Fruit fly (Drosophila melanogaster) whole organism: ENCODE results near the gene Cngl.

Experiments used
- CG8478 ChIP-seq: fragments of >200 bp; optimal IDR thresholded peaks from 2 replicates; lab custom pipeline; 2018; ENCODE audit warnings: inconsistent platforms
- Dll ChIP-seq: fragments of >200 bp; optimal IDR thresholded peaks from 2 replicates; lab custom pipeline; 2017
- EcR ChIP-seq, 2 experiments: fragments of >200 bp; optimal IDR thresholded peaks; 2 replicates each; lab custom pipeline; 2017; ENCODE audit warnings: missing biosample characterization in 2 of 2, missing genetic modification characterization in 2 of 2, missing genetic modification reagents in 2 of 2
- pan ChIP-seq: fragments of >200 bp; optimal IDR thresholded peaks from 2 replicates; lab custom pipeline; 2017
- psq ChIP-seq: fragments of >200 bp; optimal IDR thresholded peaks from 2 replicates; lab custom pipeline; 2017
- usp ChIP-seq: fragments of >200 bp; optimal IDR thresholded peaks from 2 replicates; lab custom pipeline; 2017; ENCODE audit warnings: missing biosample characterization, missing genetic modification characterization, mixed read lengths

Gene Cngl

DNA sequence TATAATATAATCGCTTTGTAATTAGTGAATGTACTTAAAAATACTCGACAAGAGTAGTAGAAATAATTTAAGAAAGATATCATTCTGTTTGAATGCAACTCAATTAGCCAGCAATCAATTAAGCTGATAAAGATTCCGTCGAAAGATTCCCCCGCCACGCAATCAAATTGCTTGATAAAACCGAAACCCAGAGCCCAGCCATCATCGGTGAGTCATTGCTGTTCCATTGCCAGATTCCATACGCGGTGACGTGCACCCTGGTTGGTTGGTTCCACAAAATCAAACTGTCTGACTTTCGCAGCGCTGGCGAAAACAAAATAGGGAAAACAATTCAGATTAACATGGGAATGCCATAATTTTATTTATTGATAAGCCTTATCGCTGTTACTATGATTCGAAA lies 23.5 kb upstream of the Cngl start:
- no peak for TF ChIP-seq psq
- TF ChIP-seq usp (GFP tag; lab: Kevin White, UChicago): no peak
- TF ChIP-seq pan: no peak
- no peak for TF ChIP-seq Dll (lab: Kevin White, UChicago)
- TF ChIP-seq EcR (GFP tag; optimal IDR thresholded peaks at IDR 0.05; lab: Kevin White, UChicago): no peak
- no peak for TF ChIP-seq CG8478 (lab: Kevin White, UChicago)

DNA sequence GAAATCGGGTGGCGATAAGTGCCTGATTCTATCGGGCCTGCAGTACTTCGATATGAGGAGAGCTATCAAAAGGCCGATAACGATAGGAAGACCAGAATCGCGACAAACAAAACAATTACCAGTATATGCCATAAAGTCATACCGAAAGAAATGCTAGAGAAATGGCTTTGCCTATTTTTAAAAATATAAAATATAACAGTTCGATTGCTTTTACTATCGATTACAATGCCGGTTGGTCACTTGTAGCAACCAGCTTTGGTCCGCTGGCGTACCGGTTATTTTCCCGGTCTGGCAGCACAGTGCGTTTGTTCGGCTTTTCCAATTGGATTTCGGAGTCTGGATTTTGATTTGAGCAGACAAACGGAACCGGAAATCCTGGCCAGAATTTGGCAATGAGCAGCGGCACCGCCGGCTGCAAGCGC lies 21.4 kb upstream of the Cngl start, which contains the start of the genes shtd, CG6294 and CG6299:
TSS of gene shtd (minus strand) at position 6 of the 422 bp plus-strand sequence.
TSS of gene CG6294 (plus strand) at position 287 of the 422 bp plus-strand sequence.
TSS of gene CG6299 (plus strand) at position 287 of the 422 bp plus-strand sequence.
- TF ChIP-seq Dll (lab: Kevin White, UChicago): no peak
- no peak for TF ChIP-seq psq
- TF ChIP-seq CG8478 (lab: Kevin White, UChicago): no peak
- TF ChIP-seq EcR (GFP tag; optimal IDR thresholded peaks at IDR 0.05; lab: Kevin White, UChicago): no peak
- TF ChIP-seq usp (GFP tag; lab: Kevin White, UChicago): no peak
- no peak for TF ChIP-seq pan

DNA sequence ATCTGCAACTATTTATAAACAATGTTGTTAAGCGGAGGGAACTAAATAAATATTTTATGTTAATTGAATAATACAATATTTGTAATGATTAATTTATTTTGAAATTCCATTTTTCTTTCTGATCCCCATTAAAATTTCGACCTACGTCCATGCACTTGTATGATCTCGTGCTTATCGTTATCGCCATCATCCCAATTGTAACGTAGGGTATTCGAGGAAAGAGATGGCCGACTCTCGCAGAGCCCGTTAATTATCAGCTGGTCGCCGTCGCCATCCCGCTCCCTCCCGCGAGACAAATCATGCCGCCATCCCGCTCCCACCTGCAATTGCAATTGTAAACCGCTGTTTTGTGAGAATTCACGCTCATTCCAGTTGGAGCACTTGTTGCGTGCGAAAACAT lies 12.1 kb upstream of the Cngl start, which contains the start of gene CG11655:
TSS of gene CG11655 (plus strand) at position 351 of the 400 bp plus-strand sequence.
- TF ChIP-seq psq: no peak
- no peak for TF ChIP-seq EcR (GFP tag; optimal IDR thresholded peaks at IDR 0.05; lab: Kevin White, UChicago)
- TF ChIP-seq pan: no peak
- TF ChIP-seq usp (GFP tag; lab: Kevin White, UChicago): no peak
- TF ChIP-seq CG8478 (lab: Kevin White, UChicago): no peak
- TF ChIP-seq Dll (lab: Kevin White, UChicago): no peak

dm6 chrX:15450327-15450644 lies 9.2 kb upstream of the Cngl start:
- no peak for TF ChIP-seq Dll (lab: Kevin White, UChicago)
- no peak for TF ChIP-seq pan
- no peak for TF ChIP-seq usp (GFP tag; lab: Kevin White, UChicago)
- TF ChIP-seq psq: no peak
- TF ChIP-seq CG8478 (lab: Kevin White, UChicago): no peak
- no peak for TF ChIP-seq EcR (GFP tag; optimal IDR thresholded peaks at IDR 0.05; lab: Kevin White, UChicago)

- TF ChIP-seq usp (GFP tag; lab: Kevin White, UChicago): no peak
- no peak for TF ChIP-seq pan
- TF ChIP-seq Dll (lab: Kevin White, UChicago): no peak
Measured at dm6 chrX:15449490-15450326, 8.7 kb upstream of the Cngl start, which contains the start of the genes Scamp and Ahcy. TSS of gene Scamp (minus strand) at chrX:15449883. TSS of gene Ahcy (plus strand) at chrX:15450261.

DNA sequence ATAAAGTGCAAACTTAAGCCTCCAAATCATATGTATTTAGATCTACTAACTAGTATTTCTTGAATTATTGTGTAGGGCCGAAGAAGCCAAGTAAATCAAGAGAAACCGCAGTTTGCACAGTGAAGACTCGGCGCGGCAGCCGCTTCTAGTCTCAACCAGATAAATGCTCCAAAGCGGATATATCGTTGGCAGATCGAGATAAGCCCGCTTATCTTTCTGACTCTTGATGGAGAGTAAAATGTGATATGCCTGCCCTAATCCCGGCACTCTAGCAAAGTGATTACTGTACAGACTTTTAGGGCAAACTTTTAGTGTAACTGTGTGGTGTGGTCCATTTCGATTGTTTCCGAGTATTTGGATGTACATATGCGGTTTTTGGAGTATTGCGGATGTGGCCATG lies 7.8 kb upstream of the Cngl start:
- TF ChIP-seq psq (no peak), EcR (GFP tag; optimal IDR thresholded peaks at IDR 0.05; lab: Kevin White, UChicago) (no peak), pan (no peak), CG8478 (lab: Kevin White, UChicago) (no peak), Dll (lab: Kevin White, UChicago) (no peak)

dm6 chrX:15448136-15448535 lies 7.1 kb upstream of the Cngl start:
- TF ChIP-seq pan (no peak), Dll (lab: Kevin White, UChicago) (no peak), usp (GFP tag; lab: Kevin White, UChicago) (no peak)

dm6 chrX:15443502-15443901 lies 2.5 kb upstream of the Cngl start:
- TF ChIP-seq psq (no peak), pan (no peak), Dll (lab: Kevin White, UChicago) (no peak), EcR (GFP tag; optimal IDR thresholded peaks at IDR 0.05; lab: Kevin White, UChicago) (no peak), CG8478 (lab: Kevin White, UChicago) (no peak), usp (GFP tag; lab: Kevin White, UChicago) (no peak)

- TF ChIP-seq Dll (lab: Kevin White, UChicago): no peak
- no peak for TF ChIP-seq pan
- TF ChIP-seq usp (GFP tag; lab: Kevin White, UChicago): no peak
- TF ChIP-seq CG8478 (lab: Kevin White, UChicago): no peak
- TF ChIP-seq EcR (GFP tag; optimal IDR thresholded peaks at IDR 0.05; lab: Kevin White, UChicago): no peak
- no peak for TF ChIP-seq psq
Measured at dm6 chrX:15406811-15407210, 34.2 kb downstream of the Cngl start.

dm6 chrX:15401861-15402260 lies 39.2 kb downstream of the Cngl start:
- no peak for TF ChIP-seq Dll (lab: Kevin White, UChicago)
- TF ChIP-seq EcR (GFP tag; optimal IDR thresholded peaks at IDR 0.05; lab: Kevin White, UChicago): no peak
- TF ChIP-seq usp (GFP tag; lab: Kevin White, UChicago): no peak
- TF ChIP-seq CG8478 (lab: Kevin White, UChicago): no peak
- TF ChIP-seq psq: no peak
- TF ChIP-seq pan: no peak

DNA sequence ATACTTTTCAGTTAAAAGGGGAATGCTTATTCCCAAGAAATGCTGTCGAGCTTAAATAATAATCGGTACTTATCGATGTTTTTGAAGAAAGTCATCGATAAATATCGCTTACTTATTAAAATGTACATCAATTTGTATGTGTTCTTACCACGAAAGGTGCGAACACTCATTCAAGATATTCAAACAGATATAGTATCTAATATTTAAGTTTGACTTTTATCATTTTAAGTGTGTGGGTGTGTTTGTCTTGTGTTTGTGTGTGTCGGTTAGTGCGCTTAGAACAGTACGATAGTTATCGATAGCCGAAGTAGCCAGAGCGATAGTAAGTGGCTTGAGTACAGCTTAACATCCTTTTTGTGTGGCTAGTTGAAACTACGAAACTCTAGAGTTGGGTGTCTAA lies 53.7 kb downstream of the Cngl start:
- TF ChIP-seq CG8478 (lab: Kevin White, UChicago) (no peak), usp (GFP tag; lab: Kevin White, UChicago) (no peak), psq (no peak), EcR (GFP tag; optimal IDR thresholded peaks at IDR 0.05; lab: Kevin White, UChicago) (no peak), Dll (lab: Kevin White, UChicago) (no peak), pan (no peak)
